Fruit fly (Drosophila melanogaster) whole organism, embryonic: ENCODE measurements around the gene fzo.

Experiments
- Atf6 ChIP-seq: fragments of 200-800 bp; sonication (Bioruptor generic); IDR thresholded peaks from 2 replicates; pipeline ENCODE4 v1.3.6; 2022; ENCODE audit warnings: missing biosample characterization, missing genetic modification characterization
- BtbVII ChIP-seq: fragments of 200-800 bp; sonication (Bioruptor generic); optimal IDR thresholded peaks from 3 replicates; lab custom pipeline; 2017; ENCODE audit warnings: missing biosample characterization, mild to moderate bottlenecking, missing genetic modification characterization
- C15 ChIP-seq: fragments of 200-800 bp; sonication (Bioruptor generic); IDR thresholded peaks from 3 replicates; pipeline ENCODE4 v1.3.6; 2022; ENCODE audit warnings: missing biosample characterization, missing genetic modification characterization
- CG11695 ChIP-seq: fragments of 200-800 bp; sonication (Bioruptor generic); IDR thresholded peaks from 3 replicates; pipeline ENCODE4 v1.3.6; 2022; ENCODE audit warnings: missing biosample characterization, missing genetic modification characterization
- CG12071 ChIP-seq: fragments of 200-800 bp; sonication (Bioruptor generic); optimal IDR thresholded peaks from 3 replicates; lab custom pipeline; 2018; ENCODE audit warnings: missing biosample characterization, mild to moderate bottlenecking, missing genetic modification characterization
- CG12104 ChIP-seq: fragments of 200-800 bp; sonication (Bioruptor generic); optimal IDR thresholded peaks from 3 replicates; lab custom pipeline; 2016; ENCODE audit warnings: missing biosample characterization, missing genetic modification characterization
- CG12219 ChIP-seq: fragments of 200-800 bp; sonication (Bioruptor generic); optimal IDR thresholded peaks from 3 replicates; lab custom pipeline; 2018; ENCODE audit warnings: missing biosample characterization, mild to moderate bottlenecking, missing genetic modification characterization
- CG15073 ChIP-seq: fragments of 200-800 bp; sonication (Bioruptor generic); optimal IDR thresholded peaks from 2 replicates; lab custom pipeline; 2016; ENCODE audit warnings: missing biosample characterization, missing genetic modification characterization
- CG15479 ChIP-seq: fragments of 200-800 bp; sonication (Bioruptor generic); optimal IDR thresholded peaks from 3 replicates; lab custom pipeline; 2019; ENCODE audit warnings: missing biosample characterization, mild to moderate bottlenecking, missing genetic modification characterization, moderate library complexity
- CG15514 ChIP-seq: fragments of 200-800 bp; sonication (Bioruptor generic); optimal IDR thresholded peaks from 3 replicates; lab custom pipeline; 2017; ENCODE audit warnings: missing biosample characterization, missing genetic modification characterization, mild to moderate bottlenecking, moderate library complexity, missing genetic modification reagents
- CG2678 ChIP-seq: fragments of 200-800 bp; sonication (Bioruptor generic); optimal IDR thresholded peaks from 3 replicates; lab custom pipeline; 2019; ENCODE audit warnings: missing biosample characterization, mild to moderate bottlenecking, missing genetic modification characterization, moderate library complexity
- CG34422 ChIP-seq: fragments of 200-800 bp; sonication (Bioruptor generic); IDR thresholded peaks from 3 replicates; pipeline ENCODE4 v1.3.6; 2022; ENCODE audit warnings: missing biosample characterization, missing genetic modification characterization
- CG4360 ChIP-seq: fragments of 200-800 bp; sonication (Bioruptor generic); IDR thresholded peaks from 2 replicates; pipeline ENCODE4 v1.3.6; 2022; ENCODE audit warnings: missing biosample characterization, missing genetic modification characterization
- CG5180 ChIP-seq: fragments of 200-800 bp; sonication (Bioruptor generic); optimal IDR thresholded peaks from 3 replicates; lab custom pipeline; 2017; ENCODE audit warnings: missing biosample characterization, missing genetic modification characterization, mild to moderate bottlenecking, moderate library complexity, missing genetic modification reagents
- CG6689 ChIP-seq: fragments of 200-800 bp; sonication (Bioruptor generic); IDR thresholded peaks from 2 replicates; pipeline ENCODE4 v1.3.6; 2022; ENCODE audit warnings: missing biosample characterization, missing genetic modification characterization
- CG7928 ChIP-seq: fragments of 200-800 bp; sonication (Bioruptor generic); optimal IDR thresholded peaks from 2 replicates; lab custom pipeline; 2017; ENCODE audit warnings: missing biosample characterization, mild to moderate bottlenecking, missing genetic modification characterization
- Chrac-16 ChIP-seq: fragments of 200-800 bp; sonication (Bioruptor generic); optimal IDR thresholded peaks from 3 replicates; lab custom pipeline; 2016; ENCODE audit warnings: missing biosample characterization, missing genetic modification characterization
- Dfd ChIP-seq, 2 experiments: fragments of >200 bp; optimal IDR thresholded peaks; 2 replicates each; lab custom pipeline; 2017; ENCODE audit warnings: missing biosample characterization in 2 of 2, missing genetic modification characterization in 2 of 2
- Doc3 ChIP-seq: fragments of 200-800 bp; sonication (Bioruptor generic); IDR thresholded peaks from 3 replicates; pipeline ENCODE4 v1.3.6; 2022; ENCODE audit warnings: missing biosample characterization, missing genetic modification characterization; ENCODE audit not compliant: partially characterized antibody
- HHEX ChIP-seq: fragments of 200-800 bp; sonication (Bioruptor generic); optimal IDR thresholded peaks from 3 replicates; lab custom pipeline; 2017; ENCODE audit warnings: missing biosample characterization, mild to moderate bottlenecking, missing genetic modification characterization, missing genetic modification reagents
- HLHmδ ChIP-seq: fragments of 200-800 bp; sonication (Bioruptor generic); optimal IDR thresholded peaks from 2 replicates; lab custom pipeline; 2018; ENCODE audit warnings: missing biosample characterization, mild to moderate bottlenecking, missing genetic modification characterization, moderate library complexity
- Max ChIP-seq: fragments of 200-800 bp; sonication (Bioruptor generic); optimal IDR thresholded peaks from 2 replicates; lab custom pipeline; 2016; ENCODE audit warnings: missing biosample characterization, mild to moderate bottlenecking, missing genetic modification characterization
- NfI ChIP-seq: fragments of 200-800 bp; sonication (Bioruptor generic); optimal IDR thresholded peaks from 3 replicates; lab custom pipeline; 2018; ENCODE audit warnings: missing biosample characterization, mild to moderate bottlenecking, missing genetic modification characterization, moderate library complexity
- TFAM ChIP-seq: fragments of 200-800 bp; sonication (Bioruptor generic); optimal IDR thresholded peaks from 2 replicates; lab custom pipeline; 2017; ENCODE audit warnings: missing biosample characterization, missing genetic modification characterization, inconsistent platforms
- Taf1 ChIP-seq: fragments of 200-800 bp; sonication (Bioruptor generic); IDR thresholded peaks from 2 replicates; pipeline ENCODE4 v1.3.6; 2022; ENCODE audit warnings: missing biosample characterization, missing genetic modification characterization
- Vsx1 ChIP-seq: fragments of 200-800 bp; sonication (Bioruptor generic); optimal IDR thresholded peaks from 2 replicates; lab custom pipeline; 2017; ENCODE audit warnings: missing biosample characterization, mild to moderate bottlenecking, missing genetic modification characterization, missing genetic modification reagents
- az2 ChIP-seq: fragments of 200-800 bp; sonication (Bioruptor generic); optimal IDR thresholded peaks from 3 replicates; lab custom pipeline; 2016; ENCODE audit warnings: missing biosample characterization, missing genetic modification characterization
- btn ChIP-seq: fragments of 200-800 bp; sonication (Bioruptor generic); optimal IDR thresholded peaks from 2 replicates; lab custom pipeline; 2016; ENCODE audit warnings: missing biosample characterization, missing genetic modification characterization
- cato ChIP-seq: fragments of 200-800 bp; sonication (Bioruptor generic); optimal IDR thresholded peaks from 2 replicates; lab custom pipeline; 2016; ENCODE audit warnings: missing biosample characterization, missing genetic modification characterization, borderline replicate concordance
- chn ChIP-seq: fragments of 200-800 bp; sonication (Bioruptor generic); optimal IDR thresholded peaks from 2 replicates; lab custom pipeline; 2016; ENCODE audit warnings: missing biosample characterization, missing genetic modification characterization
- croc ChIP-seq: fragments of 200-800 bp; sonication (Bioruptor generic); conservative IDR thresholded peaks from 3 replicates; pipeline ENCODE4 v1.3.6; 2022; ENCODE audit warnings: missing biosample characterization, missing genetic modification characterization
- dm ChIP-seq: fragments of 200-800 bp; sonication (Bioruptor generic); optimal IDR thresholded peaks from 3 replicates; lab custom pipeline; 2016; ENCODE audit warnings: missing biosample characterization, missing genetic modification characterization
- kay ChIP-seq: fragments of 200-800 bp; sonication (Bioruptor generic); optimal IDR thresholded peaks from 2 replicates; lab custom pipeline; 2016; ENCODE audit warnings: missing biosample characterization, missing genetic modification characterization
- klu ChIP-seq: fragments of 200-800 bp; sonication (Bioruptor generic); IDR thresholded peaks from 2 replicates; pipeline ENCODE4 v1.3.6; 2022; ENCODE audit warnings: missing biosample characterization, missing genetic modification characterization
- lmd ChIP-seq: fragments of 200-800 bp; sonication (Bioruptor generic); IDR thresholded peaks from 2 replicates; pipeline ENCODE4 v1.3.6; 2022; ENCODE audit warnings: missing biosample characterization, missing genetic modification characterization
- lov ChIP-seq, 2 experiments: fragments of 200-800 bp in 1 of 2; fragments of >200 bp in 1 of 2; sonication (Bioruptor generic) in 1 of 2; IDR thresholded peaks in 1 of 2; optimal IDR thresholded peaks in 1 of 2; 2 replicates in 1 of 2; 3 replicates in 1 of 2; pipeline versions ENCODE4 v1.3.6 to Lab custom; 2017 to 2022; ENCODE audit warnings: missing biosample characterization in 1 of 2, missing genetic modification characterization in 1 of 2
- nerfin-1 ChIP-seq: fragments of 200-800 bp; sonication (Bioruptor generic); optimal IDR thresholded peaks from 3 replicates; lab custom pipeline; 2019; ENCODE audit warnings: missing biosample characterization, mild to moderate bottlenecking, missing genetic modification characterization, moderate library complexity
- nerfin-2 ChIP-seq: fragments of 200-800 bp; sonication (Bioruptor generic); IDR thresholded peaks from 2 replicates; pipeline ENCODE4 v1.3.6; 2022; ENCODE audit warnings: missing biosample characterization, missing genetic modification characterization; ENCODE audit not compliant: partially characterized antibody
- nom ChIP-seq: fragments of 200-800 bp; sonication (Bioruptor generic); optimal IDR thresholded peaks from 2 replicates; lab custom pipeline; 2017; ENCODE audit warnings: missing biosample characterization, missing genetic modification characterization, mild to moderate bottlenecking, moderate library complexity, missing genetic modification reagents
- org-1 ChIP-seq: fragments of 200-800 bp; sonication (Bioruptor generic); optimal IDR thresholded peaks from 2 replicates; lab custom pipeline; 2017; ENCODE audit warnings: missing biosample characterization, missing genetic modification characterization
- otp ChIP-seq: fragments of 200-800 bp; sonication (Bioruptor generic); IDR thresholded peaks from 3 replicates; pipeline ENCODE4, ENCODE4 v1.3.6; 2022; ENCODE audit warnings: missing biosample characterization, missing genetic modification characterization
- pfk ChIP-seq: fragments of 200-800 bp; sonication (Bioruptor generic); optimal IDR thresholded peaks from 2 replicates; lab custom pipeline; 2018; ENCODE audit warnings: missing biosample characterization, mild to moderate bottlenecking, missing genetic modification characterization, moderate library complexity
- phol ChIP-seq: fragments of 200-800 bp; sonication (Bioruptor generic); optimal IDR thresholded peaks from 3 replicates; lab custom pipeline; 2018; ENCODE audit warnings: missing biosample characterization, mild to moderate bottlenecking, missing genetic modification characterization, moderate library complexity
- pros ChIP-seq: fragments of 200-800 bp; sonication (Bioruptor generic); optimal IDR thresholded peaks from 3 replicates; lab custom pipeline; 2019; ENCODE audit warnings: missing biosample characterization, mild to moderate bottlenecking, missing genetic modification characterization, moderate library complexity
- repo ChIP-seq: fragments of 200-800 bp; sonication (Bioruptor generic); optimal IDR thresholded peaks from 2 replicates; lab custom pipeline; 2016; ENCODE audit warnings: missing biosample characterization, missing genetic modification characterization
- salm ChIP-seq: fragments of 200-800 bp; sonication (Bioruptor generic); optimal IDR thresholded peaks from 2 replicates; lab custom pipeline; 2018; ENCODE audit warnings: missing biosample characterization, mild to moderate bottlenecking, missing genetic modification characterization
- stc ChIP-seq: fragments of 200-800 bp; sonication (Bioruptor generic); IDR thresholded peaks from 2 replicates; pipeline ENCODE4 v1.3.6; 2022; ENCODE audit warnings: missing biosample characterization, missing genetic modification characterization
- toy ChIP-seq: fragments of 200-800 bp; sonication (Bioruptor generic); IDR thresholded peaks from 2 replicates; pipeline ENCODE4 v1.3.6; 2022; ENCODE audit warnings: missing biosample characterization, missing genetic modification characterization
- wor ChIP-seq: fragments of 200-800 bp; sonication (Bioruptor generic); IDR thresholded peaks from 2 replicates; pipeline ENCODE4 v1.3.6; 2022; ENCODE audit warnings: missing biosample characterization, missing genetic modification characterization
- zen2 ChIP-seq: fragments of 200-800 bp; sonication (Bioruptor generic); IDR thresholded peaks from 3 replicates; pipeline ENCODE4 v1.3.6; 2022; ENCODE audit warnings: missing biosample characterization, missing genetic modification characterization; ENCODE audit not compliant: partially characterized antibody

The fzo gene

dm6 chr3R:23178052-23178591 lies 25.7 kb downstream of the fzo start (continued):
- TF ChIP-seq nerfin-2 (GFP tag; lab: Robert Waterston, UW) = no peak
- no peak for TF ChIP-seq lmd
- TF ChIP-seq stc (GFP tag; lab: Robert Waterston, UW) = no peak
- TF ChIP-seq NfI (GFP tag; lab: Kevin White, UChicago) = no peak
- TF ChIP-seq CG15073 (GFP tag; lab: Kevin White, UChicago) = no peak
- TF ChIP-seq nerfin-1 (tag; lab: Kevin White, UChicago) = no peak
- TF ChIP-seq CG15479 (GFP tag; lab: Kevin White, UChicago) = no peak
- TF ChIP-seq CG12104 (GFP tag; lab: Kevin White, UChicago) = no peak
- peak; percentile 51 for TF ChIP-seq CG15514 (GFP tag; lab: Kevin White, UChicago)
- TF ChIP-seq repo (GFP tag; lab: Kevin White, UChicago) = no peak
- no peak for TF ChIP-seq CG4360 (GFP tag; lab: Robert Waterston, UW)
- no peak for TF ChIP-seq CG7928 (GFP tag; lab: Kevin White, UChicago)
- no peak for TF ChIP-seq Dfd (GFP tag; optimal IDR thresholded peaks at IDR 0.05; lab: Kevin White, UChicago)
- no peak for TF ChIP-seq pros (GFP tag; lab: Kevin White, UChicago)
- TF ChIP-seq Vsx1 (GFP tag; lab: Kevin White, UChicago) = peak; percentile 33
- TF ChIP-seq CG12219 (GFP tag; lab: Kevin White, UChicago) = no peak
- TF ChIP-seq BtbVII (GFP tag; lab: Kevin White, UChicago) = peak; percentile 68
- TF ChIP-seq az2 (GFP tag; lab: Kevin White, UChicago) = no peak
- no peak for TF ChIP-seq lov (optimal IDR thresholded peaks at IDR 0.05; lab: Kevin White, UChicago)
- TF ChIP-seq lov (GFP tag; IDR thresholded peaks at IDR 0.05; lab: Robert Waterston, UW) = no peak
- TF ChIP-seq HHEX = peak; percentile 48
- no peak for TF ChIP-seq Taf1 (GFP tag; lab: Robert Waterston, UW)
- no peak for TF ChIP-seq C15 (GFP tag; lab: Robert Waterston, UW)
- no peak for TF ChIP-seq Chrac-16 (GFP tag; lab: Kevin White, UChicago)
- peak; percentile 5 for TF ChIP-seq CG12071
- no peak for TF ChIP-seq TFAM
- no peak for TF ChIP-seq zen2 (GFP tag; lab: Robert Waterston, UW)
- no peak for TF ChIP-seq Atf6 (GFP tag; lab: Robert Waterston, UW)
- TF ChIP-seq Max (GFP tag; lab: Kevin White, UChicago) = no peak
- no peak for TF ChIP-seq phol (tag; lab: Kevin White, UChicago)
- no peak for TF ChIP-seq CG6689 (GFP tag; lab: Robert Waterston, UW)
- no peak for TF ChIP-seq cato
- no peak for TF ChIP-seq wor
- TF ChIP-seq org-1 (GFP tag; lab: Kevin White, UChicago) = no peak
- no peak for TF ChIP-seq HLHmδ (GFP tag; lab: Kevin White, UChicago)
- no peak for TF ChIP-seq salm (tag; lab: Kevin White, UChicago)
- TF ChIP-seq CG34422 = 0 out of 3 replicates have a peak, but pooled peaks have one; percentile 27
- no peak for TF ChIP-seq dm
- no peak for TF ChIP-seq otp (GFP tag; lab: Robert Waterston, UW)
- no peak for TF ChIP-seq CG5180 (GFP tag; lab: Kevin White, UChicago)
- no peak for TF ChIP-seq klu (GFP tag; lab: Robert Waterston, UW)
- no peak for TF ChIP-seq kay (GFP tag; lab: Kevin White, UChicago)
- no peak for TF ChIP-seq croc (GFP tag; lab: Robert Waterston, UW)
- no peak for TF ChIP-seq chn
- TF ChIP-seq CG2678 = peak; percentile 37
- TF ChIP-seq btn = no peak
- TF ChIP-seq CG11695 = no peak
- TF ChIP-seq toy = 0 out of 2 replicates have a peak, but pooled peaks have one; percentile 6
- TF ChIP-seq nom = no peak
- no peak for TF ChIP-seq pfk (GFP tag; lab: Kevin White, UChicago)
- TF ChIP-seq Doc3 (GFP tag; lab: Robert Waterston, UW) = no peak
